Fruit fly (Drosophila melanogaster): ENCODE data around the gene CG3744.

CG3744 gene

DNA sequence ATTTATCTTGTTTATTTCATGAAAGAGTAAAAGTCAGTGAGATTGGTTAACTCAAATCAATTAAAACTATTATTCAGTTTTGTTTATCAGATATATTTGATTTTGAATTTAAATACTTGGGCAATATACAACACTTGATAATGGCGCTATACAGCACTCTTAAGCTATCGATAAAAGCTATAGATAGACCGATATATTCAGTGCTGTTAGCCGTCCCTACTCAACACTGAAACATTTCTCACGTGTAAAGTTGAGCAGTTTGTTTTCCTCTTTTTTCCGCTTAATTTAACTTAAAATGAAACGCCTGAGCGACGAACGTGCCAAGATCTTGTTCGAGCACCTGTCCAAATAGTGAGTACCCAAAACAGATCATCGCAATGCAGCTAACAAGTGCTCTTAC lies 26.0 kb downstream of the CG3744 start, which contains the start of gene CG7006 (continued):
- TF ChIP-seq CG10979 (tag; optimal IDR thresholded peaks at IDR 0.05) (peak; percentile 16), CG17568 (GFP tag; optimal IDR thresholded peaks at IDR 0.05) (no peak), fd102C (GFP tag; optimal IDR thresholded peaks at IDR 0.05) (no peak), Dfd (GFP tag; optimal IDR thresholded peaks at IDR 0.05) (no peak), bcd (GFP tag; optimal IDR thresholded peaks at IDR 0.05) (no peak), sr (GFP tag; IDR thresholded peaks at IDR 0.05) (no peak), disco-r (GFP tag; optimal IDR thresholded peaks at IDR 0.05) (peak; percentile 34), CG9215 (GFP tag; IDR thresholded peaks at IDR 0.05) (peak; percentile 64; the same call in 1 of the 2 replicates), Spps (tag; optimal IDR thresholded peaks at IDR 0.05) (no peak), Med (GFP tag) (peak; percentile 96), sob (GFP tag; IDR thresholded peaks at IDR 0.05) (peak; percentile 95), gcm2 (GFP tag; optimal IDR thresholded peaks at IDR 0.05) (peak; percentile 22), yki (optimal IDR thresholded peaks at IDR 0.05) (no peak), fd96Cb (tag; optimal IDR thresholded peaks at IDR 0.05) (peak; percentile 12), dati (GFP tag; IDR thresholded peaks at IDR 0.05) (no peak), Aef1 (GFP tag; IDR thresholded peaks at IDR 0.05) (peak; percentile 36; the same call in 1 of the 3 replicates), usp (GFP tag; optimal IDR thresholded peaks at IDR 0.05) (no peak), Rx (GFP tag; IDR thresholded peaks at IDR 0.05) (peak; percentile 32; the same call in 1 of the 2 replicates), Sox100B (GFP tag; optimal IDR thresholded peaks at IDR 0.05) (no peak), sens (GFP tag) (peak; percentile 87), nmo (GFP tag; optimal IDR thresholded peaks at IDR 0.05) (peak; percentile 59), CG8944 (GFP tag; optimal IDR thresholded peaks at IDR 0.05) (peak; percentile 82), kay (GFP tag; optimal IDR thresholded peaks at IDR 0.05) (peak; percentile 69), CG1529 (GFP tag; optimal IDR thresholded peaks at IDR 0.05) (no peak), cg (GFP tag; optimal IDR thresholded peaks at IDR 0.05) (no peak), TFAM (GFP tag; optimal IDR thresholded peaks at IDR 0.05) (no peak), nau (GFP tag; optimal IDR thresholded peaks at IDR 0.05) (no peak), CG7271 (tag; optimal IDR thresholded peaks at IDR 0.05) (peak; percentile 2), Nf-YA (GFP tag; IDR thresholded peaks at IDR 0.05) (no peak), MESR4 (GFP tag; optimal IDR thresholded peaks at IDR 0.05) (peak; percentile 72), CG14667 (GFP tag; IDR thresholded peaks at IDR 0.05) (no peak), CG17361 (GFP tag; IDR thresholded peaks at IDR 0.05) (peak; percentile 60; the same call in 2 of the 3 replicates), ci (GFP tag; IDR thresholded peaks at IDR 0.05) (peak; percentile 77), en (GFP tag; optimal IDR thresholded peaks at IDR 0.05) (no peak), gce (GFP tag; IDR thresholded peaks at IDR 0.05) (no peak), CG15696 (tag; optimal IDR thresholded peaks at IDR 0.05) (no peak), CG6254 (GFP tag; optimal IDR thresholded peaks at IDR 0.05) (no peak), dysf (GFP tag; IDR thresholded peaks at IDR 0.05) (peak; percentile 51; the same call in 1 of the 3 replicates), CG16813 (GFP tag; IDR thresholded peaks at IDR 0.05; ENCODE audit: partially characterized antibody) (peak; percentile 79), NFAT (GFP tag; IDR thresholded peaks at IDR 0.05) (peak; percentile 94), CG13296 (GFP tag; optimal IDR thresholded peaks at IDR 0.05) (no peak), hth (optimal IDR thresholded peaks at IDR 0.05) (no peak), sim (GFP tag; IDR thresholded peaks at IDR 0.05) (no peak), Max (GFP tag; optimal IDR thresholded peaks at IDR 0.05) (peak; percentile 88), Xbp1 (GFP tag; optimal IDR thresholded peaks at IDR 0.05) (peak; percentile 84), gsb-n (tag; optimal IDR thresholded peaks at IDR 0.05) (no peak), ems (GFP tag; optimal IDR thresholded peaks at IDR 0.05) (peak; percentile 69), Meics (GFP tag; optimal IDR thresholded peaks at IDR 0.05) (peak; percentile 54), bigmax (GFP tag; optimal IDR thresholded peaks at IDR 0.05) (no peak), kni (GFP tag; optimal IDR thresholded peaks at IDR 0.05) (no peak), CG12299 (tag; optimal IDR thresholded peaks at IDR 0.05) (no peak), Drgx (GFP tag; IDR thresholded peaks at IDR 0.05) (no peak), CG17385 (GFP tag; optimal IDR thresholded peaks at IDR 0.05) (peak; percentile 63)

Data from whole organism, embryonic.